Fruit fly (Drosophila melanogaster) whole organism, wandering third instar larva: Measurements from ENCODE around the gene sunz.

ENCODE experiments used
- Abd-B ChIP-seq: fragments of >200 bp; optimal IDR thresholded peaks from 2 replicates; lab custom pipeline; 2017; ENCODE audit warnings: missing biosample characterization, missing genetic modification characterization
- CG32264 ChIP-seq: fragments of 200-800 bp; sonication (Bioruptor generic); optimal IDR thresholded peaks from 2 replicates; lab custom pipeline; 2016; ENCODE audit warnings: missing biosample characterization, missing genetic modification characterization
- CG9705 ChIP-seq: fragments of 200-800 bp; sonication (Bioruptor generic); optimal IDR thresholded peaks from 2 replicates; lab custom pipeline; 2018; ENCODE audit warnings: missing biosample characterization, mild to moderate bottlenecking, missing genetic modification characterization
- CrebA ChIP-seq: fragments of 200-800 bp; sonication (Bioruptor generic); optimal IDR thresholded peaks from 2 replicates; lab custom pipeline; 2016; ENCODE audit warnings: missing biosample characterization, mild to moderate bottlenecking, missing genetic modification characterization, borderline replicate concordance
- Dfd ChIP-seq: fragments of >200 bp; optimal IDR thresholded peaks from 2 replicates; lab custom pipeline; 2017; ENCODE audit warnings: missing biosample characterization, missing genetic modification characterization
- Dif ChIP-seq: fragments of 200-275, 200-300 bp; sonication (Bioruptor generic); optimal IDR thresholded peaks from 2 replicates; lab custom pipeline; 2018; ENCODE audit warnings: missing biosample characterization, missing genetic modification characterization; ENCODE audit not compliant: partially characterized antibody
- GATAd ChIP-seq: sonication (Bioruptor generic); optimal IDR thresholded peaks from 2 replicates; lab custom pipeline; 2016; ENCODE audit warnings: missing biosample characterization, missing genetic modification characterization
- HLH106 ChIP-seq: fragments of 200-800 bp; optimal IDR thresholded peaks from 3 replicates; lab custom pipeline; 2019; ENCODE audit warnings: missing biosample characterization, mild to moderate bottlenecking, missing genetic modification characterization, moderate library complexity
- Hnf4 ChIP-seq: fragments of 200-800 bp; sonication (Bioruptor generic); optimal IDR thresholded peaks from 2 replicates; lab custom pipeline; 2016; ENCODE audit warnings: missing biosample characterization, mild to moderate bottlenecking, missing genetic modification characterization
- Hr78 ChIP-seq: fragments of >200 bp; optimal IDR thresholded peaks from 2 replicates; lab custom pipeline; 2017; ENCODE audit warnings: missing biosample characterization, missing genetic modification characterization
- Hr83 ChIP-seq: fragments of 200-300 bp; sonication (Bioruptor generic); optimal IDR thresholded peaks from 2 replicates; lab custom pipeline; 2016; ENCODE audit warnings: missing biosample characterization, mild to moderate bottlenecking, missing genetic modification characterization, moderate library complexity; ENCODE audit not compliant: poor library complexity, severe bottlenecking
- Jra ChIP-seq: sonication (Bioruptor generic); optimal IDR thresholded peaks from 2 replicates; lab custom pipeline; 2016; ENCODE audit warnings: missing biosample characterization, missing genetic modification characterization
- Mio ChIP-seq: sonication (Bioruptor generic); optimal IDR thresholded peaks from 2 replicates; lab custom pipeline; 2016; ENCODE audit warnings: missing biosample characterization, missing genetic modification characterization
- Myc ChIP-seq: fragments of >200 bp; optimal IDR thresholded peaks from 2 replicates; lab custom pipeline; 2017
- N ChIP-seq: fragments of >200 bp; optimal IDR thresholded peaks from 2 replicates; lab custom pipeline; 2018; ENCODE audit warnings: missing biosample characterization, missing external identifiers, missing genetic modification characterization
- Rel ChIP-seq, 2 experiments: fragments of 200-800 bp; sonication (Bioruptor generic) in 1 of 2; optimal IDR thresholded peaks; 2 replicates in 1 of 2; 3 replicates in 1 of 2; lab custom pipeline; 2016 to 2019; ENCODE audit warnings: mild to moderate bottlenecking in 2 of 2, missing biosample characterization in 2 of 2, missing genetic modification characterization in 2 of 2, moderate library complexity in 1 of 2
- br ChIP-seq: fragments of 200-800 bp; sonication (Bioruptor generic); optimal IDR thresholded peaks from 2 replicates; lab custom pipeline; 2016; ENCODE audit warnings: missing biosample characterization, missing genetic modification characterization
- brk ChIP-seq: fragments of 200-800 bp; sonication (Bioruptor generic); optimal IDR thresholded peaks from 2 replicates; lab custom pipeline; 2016; ENCODE audit warnings: missing biosample characterization, mild to moderate bottlenecking, missing genetic modification characterization
- dl ChIP-seq, 2 experiments: fragments of 175-275, 200-275 bp in 1 of 2; fragments of 200-275 bp in 1 of 2; sonication (Bioruptor generic); optimal IDR thresholded peaks; lab custom pipeline; 2018; ENCODE audit warnings: mild to moderate bottlenecking in 2 of 2, missing biosample characterization in 2 of 2, missing genetic modification characterization in 2 of 2, moderate library complexity in 2 of 2; ENCODE audit not compliant: partially characterized antibody in 2 of 2, insufficient read depth in 1 of 2
- dmrt93B ChIP-seq: fragments of 200-800 bp; sonication (Bioruptor generic); optimal IDR thresholded peaks from 2 replicates; lab custom pipeline; 2018; ENCODE audit warnings: missing biosample characterization, mild to moderate bottlenecking, missing genetic modification characterization
- dsf ChIP-seq: sonication (Bioruptor generic); optimal IDR thresholded peaks from 2 replicates; lab custom pipeline; 2016; ENCODE audit warnings: missing biosample characterization, missing genetic modification characterization, borderline replicate concordance
- ey ChIP-seq: fragments of 200-800 bp; sonication (Bioruptor generic); optimal IDR thresholded peaks from 2 replicates; lab custom pipeline; 2016; ENCODE audit warnings: missing biosample characterization, missing genetic modification characterization
- fru ChIP-seq: fragments of 200-800 bp; sonication (Bioruptor generic); optimal IDR thresholded peaks from 3 replicates; lab custom pipeline; 2016; ENCODE audit warnings: missing biosample characterization, mild to moderate bottlenecking, missing genetic modification characterization
- h ChIP-seq: fragments of 200-800 bp; sonication (Bioruptor generic); optimal IDR thresholded peaks from 3 replicates; lab custom pipeline; 2016; ENCODE audit warnings: missing biosample characterization, mild to moderate bottlenecking, missing genetic modification characterization
- lola ChIP-seq: fragments of >200 bp; optimal IDR thresholded peaks from 2 replicates; lab custom pipeline; 2017; ENCODE audit warnings: missing biosample characterization, missing genetic modification characterization
- pan ChIP-seq: fragments of >200 bp; optimal IDR thresholded peaks from 2 replicates; lab custom pipeline; 2017
- psq ChIP-seq: fragments of 200-800 bp; sonication (Bioruptor generic); optimal IDR thresholded peaks from 3 replicates; lab custom pipeline; 2017; ENCODE audit warnings: missing biosample characterization, mild to moderate bottlenecking, missing genetic modification characterization, moderate library complexity
- rgr ChIP-seq: fragments of 200-800 bp; sonication (Bioruptor generic); optimal IDR thresholded peaks from 3 replicates; lab custom pipeline; 2016; ENCODE audit warnings: missing biosample characterization, mild to moderate bottlenecking, missing genetic modification characterization
- sage ChIP-seq: fragments of 200-800 bp; sonication (Bioruptor generic); optimal IDR thresholded peaks from 2 replicates; lab custom pipeline; 2016; ENCODE audit warnings: missing biosample characterization, mild to moderate bottlenecking, missing genetic modification characterization
- sv ChIP-seq: fragments of 200-800 bp; sonication (Bioruptor generic); optimal IDR thresholded peaks from 3 replicates; lab custom pipeline; 2016; ENCODE audit warnings: missing biosample characterization, missing genetic modification characterization
- tai ChIP-seq: sonication (Bioruptor generic); optimal IDR thresholded peaks from 2 replicates; lab custom pipeline; 2016; ENCODE audit warnings: missing biosample characterization, missing genetic modification characterization
- usp ChIP-seq: fragments of >200 bp; optimal IDR thresholded peaks from 2 replicates; lab custom pipeline; 2017; ENCODE audit warnings: missing biosample characterization, missing genetic modification characterization
- woc ChIP-seq: sonication (Bioruptor generic); optimal IDR thresholded peaks from 2 replicates; lab custom pipeline; 2016; ENCODE audit warnings: missing biosample characterization, mild to moderate bottlenecking, missing genetic modification characterization

sunz gene

DNA sequence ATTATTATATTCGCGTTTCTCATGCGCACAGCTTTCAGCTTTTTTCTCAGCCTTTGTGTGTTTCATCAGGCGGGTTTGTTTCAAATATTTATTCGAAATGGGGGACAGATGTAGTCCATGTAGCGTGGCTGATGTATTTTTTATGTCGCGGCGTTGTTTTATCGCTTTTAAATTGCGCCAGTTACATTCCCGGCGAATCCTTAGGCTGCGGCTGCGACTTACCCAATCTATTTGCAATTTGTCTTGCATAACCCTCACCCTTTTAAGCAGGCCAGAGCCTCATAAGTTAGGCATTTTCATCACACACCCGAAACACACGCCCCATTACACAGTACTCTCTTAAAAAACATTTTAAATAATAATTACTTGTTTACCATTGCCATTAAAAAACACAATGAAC, at the start of gene sunz:
TSS of gene sunz (plus strand) at position 301 of the 400 bp plus-strand sequence.
- TF ChIP-seq Hnf4 (GFP tag; lab: Kevin White, UChicago) (no peak), brk (no peak), dsf (GFP tag; lab: Kevin White, UChicago) (no peak), Abd-B (no peak), Rel (GFP tag; optimal IDR thresholded peaks at IDR 0.05; lab: Kevin White, UChicago) (no peak), Rel (tag; optimal IDR thresholded peaks at IDR 0.05; lab: Kevin White, UChicago) (no peak), usp (no peak), Hr78 (no peak)
- TF ChIP-seq, all 38 proteins: peak for 0

DNA sequence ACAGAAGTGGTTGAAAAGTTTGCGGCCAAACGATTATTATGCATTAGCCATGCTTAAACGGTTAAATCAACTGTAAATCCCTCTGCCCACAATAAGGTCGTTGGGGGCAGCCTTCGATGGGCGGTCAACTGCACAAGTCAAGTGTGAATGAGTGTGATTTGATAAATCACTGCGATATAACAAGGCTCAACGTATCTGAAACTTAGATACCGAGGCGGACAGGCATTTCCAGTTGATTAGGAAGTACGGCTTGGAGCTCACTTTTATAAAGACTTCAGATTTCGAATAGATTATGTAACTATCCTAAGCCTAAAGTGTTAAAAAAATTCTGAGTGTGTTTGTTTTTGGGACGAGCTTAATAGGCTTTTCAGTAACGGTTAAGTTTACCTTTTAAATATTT, 49.5 kb upstream of the sunz start, which contains the start of gene CG2336:
TSS of gene CG2336 (plus strand) at position 301 of the 400 bp plus-strand sequence.
- TF ChIP-seq usp, result no peak
- no peak for TF ChIP-seq HLH106
- TF ChIP-seq lola, result no peak
- no peak for TF ChIP-seq CG9705
- TF ChIP-seq sv (GFP tag; lab: Kevin White, UChicago), result no peak
- no peak for TF ChIP-seq CrebA
- no peak for TF ChIP-seq Dfd (GFP tag; lab: Kevin White, UChicago)
- no peak for TF ChIP-seq GATAd
- TF ChIP-seq fru (GFP tag; lab: Kevin White, UChicago), result no peak

DNA sequence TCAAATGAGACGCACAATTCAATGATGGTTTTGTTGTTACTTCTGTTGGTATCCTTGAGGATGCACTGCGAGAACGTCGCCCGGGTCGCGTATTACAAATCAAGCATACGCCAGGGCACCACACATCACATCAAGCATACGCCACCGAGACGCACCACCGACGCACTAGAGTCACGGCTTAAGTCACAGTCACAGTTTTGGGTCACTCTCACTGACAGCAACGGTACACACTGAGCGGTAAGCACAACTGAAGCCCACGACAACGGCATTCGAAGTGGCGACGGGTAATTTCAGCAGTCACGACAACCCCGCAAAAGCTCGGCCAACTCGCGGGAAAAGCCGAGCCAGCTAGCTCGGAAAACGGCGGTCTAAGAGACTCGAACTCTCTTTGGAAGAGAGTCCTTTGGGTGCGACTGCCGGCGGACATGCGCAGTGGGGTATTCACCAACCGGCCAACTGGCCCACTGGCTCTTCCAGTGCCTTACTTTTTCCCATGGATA, 36.8 kb upstream of the sunz start, which contains the start of gene dpr11:
TSS of gene dpr11 (minus strand) at position 263 of the 500 bp plus-strand sequence.
- TF ChIP-seq Hnf4 (GFP tag; lab: Kevin White, UChicago), result no peak
- TF ChIP-seq fru (GFP tag; lab: Kevin White, UChicago), result no peak
- TF ChIP-seq HLH106, result no peak
- no peak for TF ChIP-seq GATAd
- no peak for TF ChIP-seq Rel (GFP tag; optimal IDR thresholded peaks at IDR 0.05; lab: Kevin White, UChicago)
- TF ChIP-seq Rel (tag; optimal IDR thresholded peaks at IDR 0.05; lab: Kevin White, UChicago), result no peak
- TF ChIP-seq usp, result no peak
- TF ChIP-seq CrebA, result no peak
- no peak for TF ChIP-seq N (GFP tag; lab: Kevin White, UChicago)
- TF ChIP-seq CG32264 (GFP tag; lab: Kevin White, UChicago), result no peak
- no peak for TF ChIP-seq Mio (GFP tag; lab: Kevin White, UChicago)
- no peak for TF ChIP-seq dmrt93B (GFP tag; lab: Kevin White, UChicago)
- TF ChIP-seq Jra (GFP tag; lab: Kevin White, UChicago), result no peak
- TF ChIP-seq Dif (GFP tag; lab: Kevin White, UChicago), result no peak
- no peak for TF ChIP-seq h
- TF ChIP-seq tai (GFP tag; lab: Kevin White, UChicago), result no peak
- no peak for TF ChIP-seq brk

DNA sequence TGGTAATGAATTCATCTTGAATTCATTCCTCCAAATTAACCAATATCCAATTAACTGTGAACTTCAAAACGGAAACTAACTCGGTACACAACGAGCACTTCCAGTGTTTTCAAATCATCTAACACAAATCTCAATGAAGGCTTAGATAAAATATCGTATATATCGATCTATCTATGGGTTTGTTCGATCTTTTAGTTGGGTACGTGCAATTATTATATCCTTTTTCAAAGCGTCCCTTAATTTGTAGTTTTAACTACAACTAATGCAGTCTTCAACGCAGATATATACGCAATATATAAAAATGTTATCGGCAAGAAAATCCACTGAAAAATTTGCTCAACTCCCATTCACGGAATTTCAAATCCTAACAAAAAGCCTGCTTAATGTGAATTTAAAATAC, 32.0 kb upstream of the sunz start, which contains the start of gene CG1138:
TSS of gene CG1138 (minus strand) at position 101 of the 400 bp plus-strand sequence.
- TF ChIP-seq woc (GFP tag; lab: Kevin White, UChicago), result no peak
- TF ChIP-seq, all 38 proteins: peak for 0

DNA sequence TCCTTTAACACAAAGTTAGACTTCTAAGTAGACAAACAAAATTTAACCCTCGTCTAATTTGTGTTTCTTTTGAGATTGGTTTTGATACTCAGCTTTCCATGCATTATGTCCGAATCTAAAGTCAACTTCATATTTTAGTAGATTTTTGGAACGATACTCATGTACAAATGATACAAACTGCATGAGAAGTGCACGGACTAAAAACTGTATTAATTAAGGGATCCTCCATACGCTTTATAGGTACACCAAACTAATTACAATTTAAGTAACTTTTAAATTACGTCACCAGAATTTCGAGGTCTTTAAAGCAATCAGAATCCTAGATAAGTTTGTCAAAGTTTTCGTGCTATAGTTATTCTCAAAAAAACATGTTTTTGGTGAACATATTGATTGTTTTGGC, 29.0 kb upstream of the sunz start, which contains the start of gene CG31482:
TSS of gene CG31482 (plus strand) at position 301 of the 400 bp plus-strand sequence.
- TF ChIP-seq Myc (lab: Kevin White, UChicago) (no peak), pan (no peak), Hr83 (GFP tag; lab: Kevin White, UChicago) (no peak), dmrt93B (GFP tag; lab: Kevin White, UChicago) (no peak), dl (GFP tag; optimal IDR thresholded peaks at IDR 0.05; lab: Kevin White, UChicago; ENCODE audit: insufficient read depth in 1 of 2, partially characterized antibody in 2 of 2) (no peak), fru (GFP tag; lab: Kevin White, UChicago) (no peak), usp (no peak), psq (GFP tag; lab: Kevin White, UChicago) (no peak), rgr (GFP tag; lab: Kevin White, UChicago) (no peak), br (GFP tag; lab: Kevin White, UChicago) (no peak), sv (GFP tag; lab: Kevin White, UChicago) (no peak), Abd-B (no peak), CG32264 (GFP tag; lab: Kevin White, UChicago) (no peak), ey (GFP tag; lab: Kevin White, UChicago) (no peak), sage (GFP tag; lab: Kevin White, UChicago) (no peak), Hr78 (no peak), Jra (GFP tag; lab: Kevin White, UChicago) (no peak), CrebA (no peak), brk (no peak), Hnf4 (GFP tag; lab: Kevin White, UChicago) (no peak)
